Fruit fly (Drosophila melanogaster) whole organism, embryonic: Measurements from ENCODE around the gene CG6340.

Source experiments
- Awh ChIP-seq: fragments of 200-800 bp; sonication (Bioruptor generic); IDR thresholded peaks from 2 replicates; pipeline ENCODE4, ENCODE4 v1.3.6; 2022; ENCODE audit warnings: missing biosample characterization, missing genetic modification characterization
- Bgb ChIP-seq: fragments of 200-800 bp; sonication (Bioruptor generic); IDR thresholded peaks from 2 replicates; pipeline ENCODE4 v1.3.6; 2022; ENCODE audit warnings: missing biosample characterization, missing genetic modification characterization; ENCODE audit not compliant: partially characterized antibody
- CG12104 ChIP-seq: fragments of 200-800 bp; sonication (Bioruptor generic); optimal IDR thresholded peaks from 3 replicates; lab custom pipeline; 2016; ENCODE audit warnings: missing biosample characterization, missing genetic modification characterization
- CG12219 ChIP-seq: fragments of 200-800 bp; sonication (Bioruptor generic); optimal IDR thresholded peaks from 3 replicates; lab custom pipeline; 2018; ENCODE audit warnings: missing biosample characterization, mild to moderate bottlenecking, missing genetic modification characterization
- CG12299 ChIP-seq: fragments of 200-800 bp; sonication (Bioruptor generic); optimal IDR thresholded peaks from 2 replicates; lab custom pipeline; 2018; ENCODE audit warnings: missing biosample characterization, mild to moderate bottlenecking, missing genetic modification characterization
- CG13296 ChIP-seq: fragments of 200-800 bp; sonication (Bioruptor generic); optimal IDR thresholded peaks from 3 replicates; lab custom pipeline; 2018; ENCODE audit warnings: missing biosample characterization, mild to moderate bottlenecking, missing genetic modification characterization
- CG16815 ChIP-seq: fragments of 200-800 bp; sonication (Bioruptor generic); optimal IDR thresholded peaks from 3 replicates; lab custom pipeline; 2017; ENCODE audit warnings: missing biosample characterization, mild to moderate bottlenecking, missing genetic modification characterization
- CG1792 ChIP-seq: fragments of 200-800 bp; sonication (Bioruptor generic); optimal IDR thresholded peaks from 2 replicates; lab custom pipeline; 2016; ENCODE audit warnings: missing biosample characterization, missing genetic modification characterization
- CG34376 ChIP-seq: fragments of 200-800 bp; sonication (Bioruptor generic); optimal IDR thresholded peaks from 2 replicates; lab custom pipeline; 2018; ENCODE audit warnings: missing biosample characterization, mild to moderate bottlenecking, missing genetic modification characterization
- CG34422 ChIP-seq: fragments of 200-800 bp; sonication (Bioruptor generic); IDR thresholded peaks from 3 replicates; pipeline ENCODE4 v1.3.6; 2022; ENCODE audit warnings: missing biosample characterization, missing genetic modification characterization
- CG4424 ChIP-seq: fragments of 200-800 bp; sonication (Bioruptor generic); optimal IDR thresholded peaks from 3 replicates; lab custom pipeline; 2016; ENCODE audit warnings: missing biosample characterization, missing genetic modification characterization
- CG6689 ChIP-seq: fragments of 200-800 bp; sonication (Bioruptor generic); IDR thresholded peaks from 2 replicates; pipeline ENCODE4 v1.3.6; 2022; ENCODE audit warnings: missing biosample characterization, missing genetic modification characterization
- CG7786 ChIP-seq: fragments of 200-800 bp; sonication (Bioruptor generic); optimal IDR thresholded peaks from 2 replicates; lab custom pipeline; 2016; ENCODE audit warnings: missing biosample characterization, missing genetic modification characterization
- Chrac-16 ChIP-seq: fragments of 200-800 bp; sonication (Bioruptor generic); optimal IDR thresholded peaks from 3 replicates; lab custom pipeline; 2016; ENCODE audit warnings: missing biosample characterization, missing genetic modification characterization
- CoRest ChIP-seq: fragments of 200-800 bp; sonication (Bioruptor generic); optimal IDR thresholded peaks from 3 replicates; lab custom pipeline; 2018; ENCODE audit warnings: missing biosample characterization, mild to moderate bottlenecking, missing genetic modification characterization, moderate library complexity
- D ChIP-seq, 2 experiments: fragments of 200-800 bp in 1 of 2; fragments of >200 bp in 1 of 2; sonication (Bioruptor generic) in 1 of 2; optimal IDR thresholded peaks; 2 replicates in 1 of 2; 3 replicates in 1 of 2; lab custom pipeline; 2017; ENCODE audit warnings: mild to moderate bottlenecking in 1 of 2, missing biosample characterization in 1 of 2, missing genetic modification characterization in 1 of 2, missing genetic modification reagents in 1 of 2
- Dll ChIP-seq: fragments of 200-800 bp; sonication (Bioruptor generic); IDR thresholded peaks from 4 replicates; pipeline ENCODE4 v1.3.6; 2022; ENCODE audit warnings: missing biosample characterization, missing genetic modification characterization; ENCODE audit not compliant: partially characterized antibody
- Fer1 ChIP-seq: fragments of 200-800 bp; sonication (Bioruptor generic); optimal IDR thresholded peaks from 2 replicates; lab custom pipeline; 2017; ENCODE audit warnings: missing biosample characterization, mild to moderate bottlenecking, missing genetic modification characterization
- HmgZ ChIP-seq: fragments of 200-800 bp; sonication (Bioruptor generic); optimal IDR thresholded peaks from 2 replicates; lab custom pipeline; 2018; ENCODE audit warnings: missing biosample characterization, mild to moderate bottlenecking, missing genetic modification characterization
- Hr51 ChIP-seq, 2 experiments: fragments of 200-800 bp; sonication (Bioruptor generic); optimal IDR thresholded peaks; 2 replicates in 1 of 2; 3 replicates in 1 of 2; lab custom pipeline; 2016 to 2018; ENCODE audit warnings: missing biosample characterization in 2 of 2, missing genetic modification characterization in 2 of 2, mild to moderate bottlenecking in 1 of 2, moderate library complexity in 1 of 2
- Hr78 ChIP-seq, 2 experiments: fragments of 200-800 bp in 1 of 2; fragments of >200 bp in 1 of 2; sonication (Bioruptor generic) in 1 of 2; optimal IDR thresholded peaks; 2 replicates each; lab custom pipeline; 2017 to 2019; ENCODE audit warnings: missing biosample characterization in 2 of 2, missing genetic modification characterization in 2 of 2, mild to moderate bottlenecking in 1 of 2, moderate library complexity in 1 of 2
- MTF-1 ChIP-seq: fragments of 200-800 bp; sonication (Bioruptor generic); optimal IDR thresholded peaks from 2 replicates; lab custom pipeline; 2018; ENCODE audit warnings: missing biosample characterization, mild to moderate bottlenecking, missing genetic modification characterization, borderline replicate concordance
- Med ChIP-seq: fragments of 200-800 bp; sonication (Bioruptor generic); peaks from one replicate; lab custom pipeline; 2016; ENCODE audit warnings: missing biosample characterization, missing genetic modification characterization, mild to moderate bottlenecking, inconsistent platforms, moderate library complexity
- NfI ChIP-seq: fragments of 200-800 bp; sonication (Bioruptor generic); optimal IDR thresholded peaks from 3 replicates; lab custom pipeline; 2018; ENCODE audit warnings: missing biosample characterization, mild to moderate bottlenecking, missing genetic modification characterization, moderate library complexity
- Rfx ChIP-seq: fragments of 200-800 bp; sonication (Bioruptor generic); IDR thresholded peaks from 2 replicates; pipeline ENCODE4 v1.3.6; 2022; ENCODE audit warnings: missing biosample characterization, missing genetic modification characterization
- Scr ChIP-seq: fragments of 200-800 bp; sonication (Bioruptor generic); IDR thresholded peaks from 2 replicates; pipeline ENCODE4 v1.3.6; 2022; ENCODE audit warnings: missing biosample characterization, missing genetic modification characterization; ENCODE audit not compliant: partially characterized antibody
- Trl ChIP-seq, 3 experiments: fragments of >200 bp in 2 of 3; fragments of 200-800 bp in 1 of 3; sonication (Bioruptor generic) in 1 of 3; optimal IDR thresholded peaks; 2 replicates in 1 of 3; 3 replicates in 2 of 3; lab custom pipeline; 2016 to 2017; ENCODE audit warnings: missing biosample characterization in 1 of 3, missing genetic modification characterization in 1 of 3
- Xrp1 ChIP-seq: fragments of 200-800 bp; sonication (Bioruptor generic); IDR thresholded peaks from 2 replicates; pipeline ENCODE4 v1.3.6; 2022; ENCODE audit warnings: missing biosample characterization, missing genetic modification characterization
- amos ChIP-seq: fragments of 200-800 bp; sonication (Bioruptor generic); IDR thresholded peaks from 2 replicates; pipeline ENCODE4 v1.3.6; 2022; ENCODE audit warnings: missing biosample characterization, missing genetic modification characterization; ENCODE audit not compliant: partially characterized antibody
- bbx ChIP-seq: fragments of 200-800 bp; sonication (Bioruptor generic); IDR thresholded peaks from 2 replicates; pipeline ENCODE4 v1.3.6; 2022; ENCODE audit warnings: missing biosample characterization, missing genetic modification characterization; ENCODE audit not compliant: partially characterized antibody
- bowl ChIP-seq: fragments of 200-800 bp; sonication (Bioruptor generic); IDR thresholded peaks from 2 replicates; pipeline ENCODE4 v1.3.6; 2022; ENCODE audit warnings: missing biosample characterization, missing genetic modification characterization
- ci ChIP-seq: fragments of 200-800 bp; sonication (Bioruptor generic); IDR thresholded peaks from 3 replicates; pipeline ENCODE4 v1.3.6; 2022; ENCODE audit warnings: missing biosample characterization, missing genetic modification characterization
- cwo ChIP-seq: fragments of 200-800 bp; sonication (Bioruptor generic); optimal IDR thresholded peaks from 3 replicates; lab custom pipeline; 2017; ENCODE audit warnings: missing biosample characterization, missing genetic modification characterization, mild to moderate bottlenecking, moderate library complexity, missing genetic modification reagents
- exex ChIP-seq: fragments of 200-800 bp; sonication (Bioruptor generic); optimal IDR thresholded peaks from 4 replicates; lab custom pipeline; 2018; ENCODE audit warnings: missing biosample characterization, mild to moderate bottlenecking, missing genetic modification characterization, moderate library complexity
- kah ChIP-seq: fragments of 200-800 bp; sonication (Bioruptor generic); optimal IDR thresholded peaks from 2 replicates; lab custom pipeline; 2018; ENCODE audit warnings: missing biosample characterization, mild to moderate bottlenecking, missing genetic modification characterization
- kni ChIP-seq: fragments of 200-800 bp; sonication (Bioruptor generic); optimal IDR thresholded peaks from 3 replicates; lab custom pipeline; 2017; ENCODE audit warnings: mild to moderate bottlenecking, missing biosample characterization, missing genetic modification reagents, missing genetic modification characterization
- nom ChIP-seq: fragments of 200-800 bp; sonication (Bioruptor generic); optimal IDR thresholded peaks from 2 replicates; lab custom pipeline; 2017; ENCODE audit warnings: missing biosample characterization, missing genetic modification characterization, mild to moderate bottlenecking, moderate library complexity, missing genetic modification reagents
- otp ChIP-seq: fragments of 200-800 bp; sonication (Bioruptor generic); IDR thresholded peaks from 3 replicates; pipeline ENCODE4, ENCODE4 v1.3.6; 2022; ENCODE audit warnings: missing biosample characterization, missing genetic modification characterization
- pho ChIP-seq: fragments of 200-800 bp; sonication (Bioruptor generic); optimal IDR thresholded peaks from 2 replicates; lab custom pipeline; 2016; ENCODE audit warnings: missing biosample characterization, missing genetic modification characterization
- phol ChIP-seq: fragments of 200-800 bp; sonication (Bioruptor generic); optimal IDR thresholded peaks from 3 replicates; lab custom pipeline; 2018; ENCODE audit warnings: missing biosample characterization, mild to moderate bottlenecking, missing genetic modification characterization, moderate library complexity
- pros ChIP-seq: fragments of 200-800 bp; sonication (Bioruptor generic); optimal IDR thresholded peaks from 3 replicates; lab custom pipeline; 2019; ENCODE audit warnings: missing biosample characterization, mild to moderate bottlenecking, missing genetic modification characterization, moderate library complexity
- schlank ChIP-seq: fragments of 200-800 bp; sonication (Bioruptor generic); optimal IDR thresholded peaks from 2 replicates; lab custom pipeline; 2018; ENCODE audit warnings: missing biosample characterization, mild to moderate bottlenecking, missing genetic modification characterization
- scrt ChIP-seq: fragments of 200-800 bp; sonication (Bioruptor generic); optimal IDR thresholded peaks from 2 replicates; lab custom pipeline; 2018; ENCODE audit warnings: missing biosample characterization, mild to moderate bottlenecking, missing genetic modification characterization, moderate library complexity
- sna ChIP-seq: fragments of 200-800 bp; sonication (Bioruptor generic); IDR thresholded peaks from 2 replicates; pipeline ENCODE4 v1.3.6; 2022; ENCODE audit warnings: missing biosample characterization, missing genetic modification characterization; ENCODE audit not compliant: partially characterized antibody
- sr ChIP-seq: fragments of 200-800 bp; sonication (Bioruptor generic); IDR thresholded peaks from 3 replicates; pipeline ENCODE4 v1.3.6; 2022; ENCODE audit warnings: missing biosample characterization, missing genetic modification characterization
- tin ChIP-seq: fragments of 200-800 bp; sonication (Bioruptor generic); optimal IDR thresholded peaks from 3 replicates; lab custom pipeline; 2016; ENCODE audit warnings: missing biosample characterization, missing genetic modification characterization
- tio ChIP-seq: fragments of 200-800 bp; sonication (Bioruptor generic); optimal IDR thresholded peaks from 2 replicates; lab custom pipeline; 2017; ENCODE audit warnings: missing biosample characterization, missing genetic modification characterization, inconsistent platforms
- trem ChIP-seq: fragments of 200-800 bp; optimal IDR thresholded peaks from 3 replicates; lab custom pipeline; 2019; ENCODE audit warnings: missing biosample characterization, mild to moderate bottlenecking, missing genetic modification characterization, moderate library complexity

Gene CG6340

dm6 chrX:15465410-15465809 lies 16.8 kb upstream of the CG6340 start (continued):
- no peak for TF ChIP-seq D (optimal IDR thresholded peaks at IDR 0.05; lab: Kevin White, UChicago)
- no peak for TF ChIP-seq D (GFP tag; optimal IDR thresholded peaks at IDR 0.05; lab: Kevin White, UChicago)
- 0 out of 3 replicates have a peak, but pooled peaks have one; percentile 34 for TF ChIP-seq ci (GFP tag; lab: Robert Waterston, UW)
- TF ChIP-seq tio (GFP tag; lab: Kevin White, UChicago), result no peak
- TF ChIP-seq trem (tag; lab: Kevin White, UChicago), result no peak
- peak; percentile 1 for TF ChIP-seq nom
- TF ChIP-seq phol (tag; lab: Kevin White, UChicago), result no peak
- no peak for TF ChIP-seq sna (GFP tag; lab: Robert Waterston, UW)
- no peak for TF ChIP-seq CG13296
- peak; percentile 7 for TF ChIP-seq Fer1 (GFP tag; lab: Kevin White, UChicago)
- TF ChIP-seq sr, result 0 out of 3 replicates have a peak, but pooled peaks have one; percentile 5
- 0 out of 2 replicates have a peak, but pooled peaks have one; percentile 12 for TF ChIP-seq Scr (GFP tag; lab: Robert Waterston, UW)
- peak; percentile 44 for TF ChIP-seq exex (tag; lab: Kevin White, UChicago)
- TF ChIP-seq otp, result no peak
- no peak for TF ChIP-seq NfI (GFP tag; lab: Kevin White, UChicago)
- peak; percentile 22 for TF ChIP-seq HmgZ
- TF ChIP-seq pho (GFP tag; lab: Kevin White, UChicago), result no peak
- peak in 1 of 2 experiments; percentile 98 for TF ChIP-seq Hr78 (GFP tag; optimal IDR thresholded peaks at IDR 0.05; lab: Kevin White, UChicago)
- peak; percentile 84 for TF ChIP-seq CG34376 (GFP tag; lab: Kevin White, UChicago)
- TF ChIP-seq Trl (optimal IDR thresholded peaks at IDR 0.05; lab: Kevin White, UChicago), result no peak
- no peak for TF ChIP-seq Trl (GFP tag; optimal IDR thresholded peaks at IDR 0.05; lab: Kevin White, UChicago)
- TF ChIP-seq CG4424 (GFP tag; lab: Kevin White, UChicago), result no peak
- TF ChIP-seq kni, result peak; percentile 68
- no peak for TF ChIP-seq schlank (tag; lab: Kevin White, UChicago)
- no peak for TF ChIP-seq Awh (GFP tag; lab: Robert Waterston, UW)
- no peak for TF ChIP-seq Xrp1 (GFP tag; lab: Robert Waterston, UW)
- TF ChIP-seq amos (GFP tag; lab: Robert Waterston, UW), result peak; percentile 24; the same call in 1 of the 2 replicates
- no peak for TF ChIP-seq CG7786
- no peak for TF ChIP-seq tin (GFP tag; lab: Kevin White, UChicago)
- no peak for TF ChIP-seq bbx
- TF ChIP-seq CG1792 (GFP tag; lab: Kevin White, UChicago), result no peak
- TF ChIP-seq Rfx, result 0 out of 2 replicates have a peak, but pooled peaks have one; percentile 4
- no peak for TF ChIP-seq MTF-1 (GFP tag; lab: Kevin White, UChicago)
- TF ChIP-seq CG34422 (GFP tag; lab: Robert Waterston, UW), result 0 out of 3 replicates have a peak, but pooled peaks have one; percentile 26
- peak; percentile 41; the same call in 1 of the 2 replicates for TF ChIP-seq Bgb (GFP tag; lab: Robert Waterston, UW)
- no peak for TF ChIP-seq Hr51 (GFP tag; optimal IDR thresholded peaks at IDR 0.05; lab: Kevin White, UChicago)
- TF ChIP-seq CG16815 (GFP tag; lab: Kevin White, UChicago), result no peak
- TF ChIP-seq bowl (GFP tag; lab: Robert Waterston, UW), result no peak
- TF ChIP-seq CG6689 (GFP tag; lab: Robert Waterston, UW), result no peak
- no peak for TF ChIP-seq Dll (GFP tag; lab: Robert Waterston, UW)
- TF ChIP-seq CG12219 (GFP tag; lab: Kevin White, UChicago), result no peak
- no peak for TF ChIP-seq CoRest
- TF ChIP-seq pros (GFP tag; lab: Kevin White, UChicago), result peak; percentile 73
- no peak for TF ChIP-seq Chrac-16 (GFP tag; lab: Kevin White, UChicago)
- peak; percentile 71 for TF ChIP-seq Med (GFP tag; lab: Kevin White, UChicago)
- TF ChIP-seq cwo (GFP tag; lab: Kevin White, UChicago), result peak; percentile 26
- no peak for TF ChIP-seq CG12104
- TF ChIP-seq scrt, result no peak
- TF ChIP-seq CG12299, result no peak
- TF ChIP-seq kah (GFP tag; lab: Kevin White, UChicago), result no peak
